Worm (Caenorhabditis elegans) whole organism, mixed stage, embryonic: Measurements from ENCODE around the gene T16A9.3.

Experiments
- M03D4.4 ChIP-seq: sonication (generic microtip); optimal IDR thresholded peaks from 2 replicates; lab custom pipeline; 2017; ENCODE audit warnings: mild to moderate bottlenecking, missing genetic modification characterization, missing compliant biosample characterization
- bed-3 ChIP-seq: fragments of 200-800 bp; sonication (Bioruptor generic); optimal IDR thresholded peaks from 3 replicates; lab custom pipeline; 2018; ENCODE audit warnings: mild to moderate bottlenecking, missing genetic modification characterization, moderate library complexity, missing compliant biosample characterization
- blmp-1 ChIP-seq: fragments of 150-350 bp; optimal IDR thresholded peaks from 2 replicates; lab custom pipeline; 2014; ENCODE audit warnings: missing biosample characterization, missing genetic modification characterization
- ceh-39 ChIP-seq: fragments of 150-350 bp; optimal IDR thresholded peaks from 2 replicates; lab custom pipeline; 2014; ENCODE audit warnings: missing biosample characterization, missing genetic modification characterization
- ceh-43 ChIP-seq: fragments of 200-800 bp; sonication (Bioruptor generic); optimal IDR thresholded peaks from 2 replicates; lab custom pipeline; 2018; ENCODE audit warnings: mild to moderate bottlenecking, missing genetic modification characterization, moderate library complexity, missing compliant biosample characterization
- ceh-83 ChIP-seq: fragments of 200-800 bp; sonication (Bioruptor generic); optimal IDR thresholded peaks from 2 replicates; lab custom pipeline; 2018; ENCODE audit warnings: mild to moderate bottlenecking, missing genetic modification characterization, missing compliant biosample characterization
- ces-1 ChIP-seq: fragments of 150-350 bp; optimal IDR thresholded peaks from 2 replicates; lab custom pipeline; 2014; ENCODE audit warnings: missing biosample characterization, missing genetic modification reagents, missing genetic modification characterization
- cnd-1 ChIP-seq: fragments of 200-800 bp; sonication (Bioruptor generic); optimal IDR thresholded peaks from 2 replicates; lab custom pipeline; 2018; ENCODE audit warnings: mild to moderate bottlenecking, missing genetic modification characterization, missing compliant biosample characterization
- drap-1 ChIP-seq: fragments of 200-800 bp; sonication (Bioruptor generic); optimal IDR thresholded peaks from 3 replicates; lab custom pipeline; 2018; ENCODE audit warnings: mild to moderate bottlenecking, missing genetic modification characterization, missing compliant biosample characterization
- elt-1 ChIP-seq: sonication (generic microtip); optimal IDR thresholded peaks from 2 replicates; lab custom pipeline; 2017; ENCODE audit warnings: missing genetic modification characterization, mild to moderate bottlenecking, missing compliant biosample characterization, antibody characterized with exemption, moderate library complexity, borderline replicate concordance; ENCODE audit not compliant: insufficient read depth
- elt-3 ChIP-seq: fragments of 150-350 bp; optimal IDR thresholded peaks from 2 replicates; lab custom pipeline; 2014; ENCODE audit warnings: missing biosample characterization, missing genetic modification characterization
- ham-2 ChIP-seq: fragments of 200-800 bp; sonication (Bioruptor generic); optimal IDR thresholded peaks from 2 replicates; lab custom pipeline; 2018; ENCODE audit warnings: mild to moderate bottlenecking, missing genetic modification characterization, missing compliant biosample characterization
- hlh-1 ChIP-seq: fragments of 150-350 bp; optimal IDR thresholded peaks from 2 replicates; lab custom pipeline; 2014; ENCODE audit warnings: missing biosample characterization, missing genetic modification reagents, missing genetic modification characterization
- lin-13 ChIP-seq: fragments of 150-350 bp; optimal IDR thresholded peaks from 2 replicates; lab custom pipeline; 2014; ENCODE audit warnings: missing biosample characterization, missing genetic modification characterization
- lin-32 ChIP-seq: fragments of 200-800 bp; sonication (Bioruptor generic); optimal IDR thresholded peaks from 2 replicates; lab custom pipeline; 2018; ENCODE audit warnings: mild to moderate bottlenecking, missing genetic modification characterization, missing compliant biosample characterization
- lsy-2 ChIP-seq: fragments of 150-350 bp; optimal IDR thresholded peaks from 2 replicates; lab custom pipeline; 2014; ENCODE audit warnings: missing biosample characterization, missing genetic modification characterization
- mab-5 ChIP-seq: fragments of 150-350 bp; optimal IDR thresholded peaks from 2 replicates; lab custom pipeline; 2014; ENCODE audit warnings: missing biosample characterization, missing genetic modification characterization
- mep-1 ChIP-seq: fragments of 150-350 bp; optimal IDR thresholded peaks from 2 replicates; lab custom pipeline; 2017; ENCODE audit warnings: missing biosample characterization, missing genetic modification reagents, missing genetic modification characterization, inconsistent platforms
- mls-2 ChIP-seq: sonication (generic microtip); optimal IDR thresholded peaks from 2 replicates; lab custom pipeline; 2016; ENCODE audit warnings: mild to moderate bottlenecking, missing genetic modification characterization, moderate library complexity, missing compliant biosample characterization
- nhr-12 ChIP-seq: fragments of 150-350 bp; optimal IDR thresholded peaks from 2 replicates; lab custom pipeline; 2014; ENCODE audit warnings: missing biosample characterization, missing genetic modification characterization
- nhr-2 ChIP-seq: fragments of 150-350 bp; optimal IDR thresholded peaks from 2 replicates; lab custom pipeline; 2014; ENCODE audit warnings: missing biosample characterization, missing genetic modification characterization
- nhr-237 ChIP-seq: fragments of 150-350 bp; optimal IDR thresholded peaks from 2 replicates; lab custom pipeline; 2014; ENCODE audit warnings: missing biosample characterization, missing genetic modification characterization
- nhr-28 ChIP-seq: fragments of 150-350 bp; optimal IDR thresholded peaks from 2 replicates; lab custom pipeline; 2014; ENCODE audit warnings: missing biosample characterization, missing genetic modification characterization
- nhr-76 ChIP-seq: sonication (generic microtip); optimal IDR thresholded peaks from 2 replicates; lab custom pipeline; 2017; ENCODE audit warnings: missing biosample characterization, missing genetic modification characterization
- pha-4 ChIP-seq: fragments of 150-350 bp; optimal IDR thresholded peaks from 2 replicates; lab custom pipeline; 2018; ENCODE audit warnings: missing biosample characterization, missing genetic modification reagents, missing genetic modification characterization
- sem-2 ChIP-seq: fragments of 200-800 bp; sonication (Bioruptor generic); optimal IDR thresholded peaks from 2 replicates; lab custom pipeline; 2018; ENCODE audit warnings: mild to moderate bottlenecking, missing genetic modification characterization, missing compliant biosample characterization
- snpc-4 ChIP-seq: fragments of 150-350 bp; optimal IDR thresholded peaks from 2 replicates; lab custom pipeline; 2014; ENCODE audit warnings: missing biosample characterization, missing genetic modification characterization
- sptf-1 ChIP-seq: sonication (generic microtip); optimal IDR thresholded peaks from 2 replicates; lab custom pipeline; 2017; ENCODE audit warnings: mild to moderate bottlenecking, missing genetic modification characterization, moderate library complexity, missing compliant biosample characterization
- tbx-8 ChIP-seq: fragments of 200-800 bp; sonication (Bioruptor generic); optimal IDR thresholded peaks from 2 replicates; lab custom pipeline; 2018; ENCODE audit warnings: mild to moderate bottlenecking, missing genetic modification characterization, moderate library complexity, missing compliant biosample characterization
- unc-120 ChIP-seq: sonication (generic microtip); optimal IDR thresholded peaks from 2 replicates; lab custom pipeline; 2017; ENCODE audit warnings: missing genetic modification characterization, missing compliant biosample characterization; ENCODE audit not compliant: poor library complexity, severe bottlenecking
- unc-39 ChIP-seq: fragments of 150-350 bp; optimal IDR thresholded peaks from 2 replicates; lab custom pipeline; 2014; ENCODE audit warnings: missing biosample characterization, missing genetic modification characterization
- unc-62 ChIP-seq: fragments of 150-350 bp; optimal IDR thresholded peaks from 2 replicates; lab custom pipeline; 2014; ENCODE audit warnings: missing biosample characterization, missing genetic modification reagents, missing genetic modification characterization
- zip-8 ChIP-seq: fragments of 150-350 bp; optimal IDR thresholded peaks from 2 replicates; lab custom pipeline; 2014; ENCODE audit warnings: missing biosample characterization, missing genetic modification characterization
- ztf-11 ChIP-seq: fragments of 150-350 bp; optimal IDR thresholded peaks from 2 replicates; lab custom pipeline; 2014; ENCODE audit warnings: missing biosample characterization, missing genetic modification characterization

The T16A9.3 gene

ce11 chrV:14182860-14183259 lies 22.5 kb upstream of the T16A9.3 start, which contains the start of gene cest-2.3:
Gene cest-2.3 (minus strand): TSS chrV:14182960.
- no peak for TF ChIP-seq nhr-2 (tag; lab: Kevin White, UChicago)
- TF ChIP-seq lin-13 (tag; lab: Kevin White, UChicago), result no peak
- no peak for TF ChIP-seq pha-4
- TF ChIP-seq lsy-2 (tag; lab: Kevin White, UChicago), result no peak
- no peak for TF ChIP-seq M03D4.4 (tag; lab: Kevin White, UChicago)
- TF ChIP-seq cnd-1 (tag; lab: Kevin White, UChicago), result no peak
- TF ChIP-seq ceh-43 (GFP tag; lab: Kevin White, UChicago), result no peak
- TF ChIP-seq bed-3 (GFP tag; lab: Kevin White, UChicago), result no peak

ce11 chrV:14185438-14185837 lies 19.9 kb upstream of the T16A9.3 start, which contains the start of the genes trm-1 and ints-2:
Gene trm-1 (minus strand): TSS chrV:14185612.
Gene ints-2 (plus strand): TSS chrV:14185686.
- TF ChIP-seq unc-62 (no peak), mep-1 (tag; lab: Kevin White, UChicago) (peak; percentile 1), sptf-1 (tag; lab: Kevin White, UChicago) (peak; percentile 11), blmp-1 (tag; lab: Kevin White, UChicago) (no peak), unc-39 (tag; lab: Kevin White, UChicago) (no peak), ztf-11 (tag; lab: Kevin White, UChicago) (no peak), bed-3 (GFP tag; lab: Kevin White, UChicago) (no peak), nhr-28 (no peak), unc-120 (tag; lab: Kevin White, UChicago) (peak; percentile 34), lin-13 (tag; lab: Kevin White, UChicago) (peak; percentile 12), mls-2 (tag; lab: Kevin White, UChicago) (no peak), ceh-39 (tag; lab: Kevin White, UChicago) (no peak), zip-8 (no peak), nhr-76 (tag; lab: Kevin White, UChicago) (no peak), lsy-2 (tag; lab: Kevin White, UChicago) (peak; percentile 36), sem-2 (GFP tag; lab: Kevin White, UChicago) (no peak), ces-1 (GFP tag; lab: Kevin White, UChicago) (peak; percentile 96), M03D4.4 (tag; lab: Kevin White, UChicago) (no peak), ceh-83 (no peak), cnd-1 (tag; lab: Kevin White, UChicago) (no peak), nhr-237 (no peak), ceh-43 (GFP tag; lab: Kevin White, UChicago) (no peak), ham-2 (GFP tag; lab: Kevin White, UChicago) (no peak), tbx-8 (GFP tag; lab: Kevin White, UChicago) (no peak), nhr-12 (tag; lab: Kevin White, UChicago) (no peak), elt-1 (tag; lab: Kevin White, UChicago) (no peak), elt-3 (tag; lab: Kevin White, UChicago) (no peak), pha-4 (no peak), nhr-2 (tag; lab: Kevin White, UChicago) (no peak), hlh-1 (tag; lab: Kevin White, UChicago) (no peak)

- TF ChIP-seq lsy-2 (tag; lab: Kevin White, UChicago) (no peak), tbx-8 (GFP tag; lab: Kevin White, UChicago) (no peak), lin-32 (no peak), drap-1 (GFP tag; lab: Kevin White, UChicago) (no peak), unc-39 (tag; lab: Kevin White, UChicago) (no peak), snpc-4 (tag; lab: Kevin White, UChicago) (no peak), mls-2 (tag; lab: Kevin White, UChicago) (no peak), ceh-39 (tag; lab: Kevin White, UChicago) (no peak), nhr-12 (tag; lab: Kevin White, UChicago) (no peak), elt-1 (tag; lab: Kevin White, UChicago) (no peak), nhr-2 (tag; lab: Kevin White, UChicago) (no peak), ham-2 (GFP tag; lab: Kevin White, UChicago) (no peak), sptf-1 (tag; lab: Kevin White, UChicago) (no peak), mab-5 (tag; lab: Kevin White, UChicago) (no peak), ceh-83 (no peak), pha-4 (no peak)
- TF ChIP-seq, all 35 proteins: peak for 0
Observed at ce11 chrV:14187104-14187503, 18.2 kb upstream of the T16A9.3 start.
